Fruit fly (Drosophila melanogaster): ENCODE results near the gene mbc.

The mbc gene

dm6 chr3R:23781466-23781935 lies at the start of gene mbc, which contains the start of gene Nup98-96:
Gene mbc (plus strand): TSS chr3R:23781765.
Gene Nup98-96 (minus strand): TSS chr3R:23781621.
- TF ChIP-seq EcR (GFP tag; optimal IDR thresholded peaks at IDR 0.05) (no peak), CG8478 (optimal IDR thresholded peaks at IDR 0.05) (no peak), Dll (optimal IDR thresholded peaks at IDR 0.05) (no peak), pan (optimal IDR thresholded peaks at IDR 0.05) (no peak), usp (GFP tag; optimal IDR thresholded peaks at IDR 0.05) (no peak), psq (optimal IDR thresholded peaks at IDR 0.05) (no peak)

- TF ChIP-seq CG8478 (optimal IDR thresholded peaks at IDR 0.05) (no peak), EcR (GFP tag; optimal IDR thresholded peaks at IDR 0.05) (no peak), pan (optimal IDR thresholded peaks at IDR 0.05) (no peak), Dll (optimal IDR thresholded peaks at IDR 0.05) (no peak), usp (GFP tag; optimal IDR thresholded peaks at IDR 0.05) (no peak), psq (optimal IDR thresholded peaks at IDR 0.05) (no peak)
Observed at dm6 chr3R:23732533-23732932, 49.0 kb upstream of the mbc start.

dm6 chr3R:23732990-23733512 lies 48.5 kb upstream of the mbc start, which contains the start of the genes Hmgcr and Rpn9:
Gene Hmgcr (plus strand): TSS chr3R:23733324.
Gene Rpn9 (minus strand): TSS chr3R:23733462.
- TF ChIP-seq usp (GFP tag; optimal IDR thresholded peaks at IDR 0.05) (no peak), Dll (optimal IDR thresholded peaks at IDR 0.05) (no peak), pan (optimal IDR thresholded peaks at IDR 0.05) (no peak), psq (optimal IDR thresholded peaks at IDR 0.05) (no peak), EcR (GFP tag; optimal IDR thresholded peaks at IDR 0.05) (no peak), CG8478 (optimal IDR thresholded peaks at IDR 0.05) (no peak)

dm6 chr3R:23733771-23734170 lies 47.8 kb upstream of the mbc start:
- TF ChIP-seq CG8478 (optimal IDR thresholded peaks at IDR 0.05) (no peak), Dll (optimal IDR thresholded peaks at IDR 0.05) (no peak), EcR (GFP tag; optimal IDR thresholded peaks at IDR 0.05) (no peak), usp (GFP tag; optimal IDR thresholded peaks at IDR 0.05) (no peak), pan (optimal IDR thresholded peaks at IDR 0.05) (no peak), psq (optimal IDR thresholded peaks at IDR 0.05) (no peak)

- no peak for TF ChIP-seq EcR (GFP tag; optimal IDR thresholded peaks at IDR 0.05)
- TF ChIP-seq CG8478 (optimal IDR thresholded peaks at IDR 0.05): no peak
- TF ChIP-seq pan (optimal IDR thresholded peaks at IDR 0.05): no peak
- TF ChIP-seq Dll (optimal IDR thresholded peaks at IDR 0.05): no peak
- TF ChIP-seq psq (optimal IDR thresholded peaks at IDR 0.05): no peak
- TF ChIP-seq usp (GFP tag; optimal IDR thresholded peaks at IDR 0.05): no peak
Observed at dm6 chr3R:23734573-23735404, 46.8 kb upstream of the mbc start.

dm6 chr3R:23735648-23736047 lies 45.9 kb upstream of the mbc start:
- no peak for TF ChIP-seq EcR (GFP tag; optimal IDR thresholded peaks at IDR 0.05)
- TF ChIP-seq pan (optimal IDR thresholded peaks at IDR 0.05): no peak
- no peak for TF ChIP-seq psq (optimal IDR thresholded peaks at IDR 0.05)
- TF ChIP-seq Dll (optimal IDR thresholded peaks at IDR 0.05): no peak
- TF ChIP-seq CG8478 (optimal IDR thresholded peaks at IDR 0.05): no peak
- no peak for TF ChIP-seq usp (GFP tag; optimal IDR thresholded peaks at IDR 0.05)

dm6 chr3R:23736365-23736764 lies 45.2 kb upstream of the mbc start:
- TF ChIP-seq usp (GFP tag; optimal IDR thresholded peaks at IDR 0.05) (no peak), CG8478 (optimal IDR thresholded peaks at IDR 0.05) (no peak)

- TF ChIP-seq psq (optimal IDR thresholded peaks at IDR 0.05) (no peak), Dll (optimal IDR thresholded peaks at IDR 0.05) (no peak), CG8478 (optimal IDR thresholded peaks at IDR 0.05) (no peak), usp (GFP tag; optimal IDR thresholded peaks at IDR 0.05) (no peak), EcR (GFP tag; optimal IDR thresholded peaks at IDR 0.05) (no peak), pan (optimal IDR thresholded peaks at IDR 0.05) (no peak)
Observed at dm6 chr3R:23737676-23738574, 43.6 kb upstream of the mbc start.

- no peak for TF ChIP-seq pan (optimal IDR thresholded peaks at IDR 0.05)
- TF ChIP-seq usp (GFP tag; optimal IDR thresholded peaks at IDR 0.05): no peak
- no peak for TF ChIP-seq CG8478 (optimal IDR thresholded peaks at IDR 0.05)
- no peak for TF ChIP-seq Dll (optimal IDR thresholded peaks at IDR 0.05)
- TF ChIP-seq psq (optimal IDR thresholded peaks at IDR 0.05): no peak
Observed at dm6 chr3R:23740968-23741367, 40.6 kb upstream of the mbc start.

dm6 chr3R:23747446-23747845 lies 34.1 kb upstream of the mbc start:
- TF ChIP-seq Dll (optimal IDR thresholded peaks at IDR 0.05) (no peak), psq (optimal IDR thresholded peaks at IDR 0.05) (no peak), pan (optimal IDR thresholded peaks at IDR 0.05) (no peak), CG8478 (optimal IDR thresholded peaks at IDR 0.05) (no peak)

dm6 chr3R:23752728-23753127 lies 28.8 kb upstream of the mbc start, which contains the start of the genes RanBP3 and Rpt5:
Gene RanBP3 (minus strand): TSS chr3R:23752834.
Gene Rpt5 (plus strand): TSS chr3R:23752876.
- TF ChIP-seq pan (optimal IDR thresholded peaks at IDR 0.05) (no peak), CG8478 (optimal IDR thresholded peaks at IDR 0.05) (no peak), usp (GFP tag; optimal IDR thresholded peaks at IDR 0.05) (no peak), psq (optimal IDR thresholded peaks at IDR 0.05) (no peak), EcR (GFP tag; optimal IDR thresholded peaks at IDR 0.05) (no peak), Dll (optimal IDR thresholded peaks at IDR 0.05) (no peak)
